Worm (Caenorhabditis elegans) whole organism, midembryonic: ENCODE measurements around the gene dhhc-8.

Experiments used
- cog-1 ChIP-seq: sonication (generic microtip); optimal IDR thresholded peaks from 2 replicates; lab custom pipeline; 2016; ENCODE audit warnings: missing genetic modification characterization, missing compliant biosample characterization
- flt-1 ChIP-seq: fragments of 200-800 bp; sonication (Bioruptor generic); IDR thresholded peaks from 2 replicates; pipeline ENCODE4 v1.3.6; 2022; ENCODE audit warnings: missing genetic modification characterization, missing compliant biosample characterization
- klf-2 ChIP-seq: fragments of 200-800 bp; sonication (Bioruptor generic); conservative IDR thresholded peaks from 2 replicates; pipeline ENCODE4 v1.3.6; 2022; ENCODE audit warnings: missing genetic modification reagents, missing genetic modification characterization, missing compliant biosample characterization
- med-1 ChIP-seq: sonication (generic microtip); optimal IDR thresholded peaks from 2 replicates; lab custom pipeline; 2017; ENCODE audit warnings: missing genetic modification characterization, mild to moderate bottlenecking, missing compliant biosample characterization, antibody characterized with exemption, missing genetic modification reagents; ENCODE audit not compliant: insufficient read depth
- ref-1 ChIP-seq: fragments of 200-800 bp; sonication (Bioruptor generic); conservative IDR thresholded peaks from 2 replicates; pipeline ENCODE4 v1.3.6; 2022; ENCODE audit warnings: missing genetic modification reagents, missing genetic modification characterization, missing compliant biosample characterization
- tab-1 ChIP-seq: fragments of 200-800 bp; sonication (Bioruptor generic); IDR thresholded peaks from 2 replicates; pipeline ENCODE4 v1.3.6; 2022; ENCODE audit warnings: missing genetic modification characterization, missing compliant biosample characterization
- ztf-23 ChIP-seq: fragments of 200-800 bp; sonication (Bioruptor generic); IDR thresholded peaks from 2 replicates; pipeline ENCODE4 v1.3.6; 2022; ENCODE audit warnings: missing genetic modification reagents, missing genetic modification characterization, missing compliant biosample characterization

- TF ChIP-seq tab-1 (no peak), med-1 (GFP tag; lab: Kevin White, UChicago) (no peak), cog-1 (no peak), klf-2 (GFP tag; lab: Robert Waterston, UW) (no peak), flt-1 (no peak), ref-1 (GFP tag; lab: Robert Waterston, UW) (no peak), ztf-23 (GFP tag; lab: Robert Waterston, UW) (no peak)
Measured at ce11 chrIII:13101070-13101469, 6.3 kb upstream of the dhhc-8 start.
